Worm (Caenorhabditis elegans) whole organism, mixed stage, embryonic: ENCODE measurements around the gene wht-7.
A peak's percentile ranks its signal among the peaks of the same experiment; 100 is the strongest.

Source experiments
- M03D4.4 ChIP-seq: sonication (generic microtip); optimal IDR thresholded peaks from 2 replicates; lab custom pipeline; 2017; ENCODE audit warnings: mild to moderate bottlenecking, missing genetic modification characterization, missing compliant biosample characterization
- bed-3 ChIP-seq: fragments of 200-800 bp; sonication (Bioruptor generic); optimal IDR thresholded peaks from 3 replicates; lab custom pipeline; 2018; ENCODE audit warnings: mild to moderate bottlenecking, missing genetic modification characterization, moderate library complexity, missing compliant biosample characterization
- ceh-39 ChIP-seq: fragments of 150-350 bp; optimal IDR thresholded peaks from 2 replicates; lab custom pipeline; 2014; ENCODE audit warnings: missing biosample characterization, missing genetic modification characterization
- ceh-43 ChIP-seq: fragments of 200-800 bp; sonication (Bioruptor generic); optimal IDR thresholded peaks from 2 replicates; lab custom pipeline; 2018; ENCODE audit warnings: mild to moderate bottlenecking, missing genetic modification characterization, moderate library complexity, missing compliant biosample characterization
- ces-1 ChIP-seq: fragments of 150-350 bp; optimal IDR thresholded peaks from 2 replicates; lab custom pipeline; 2014; ENCODE audit warnings: missing biosample characterization, missing genetic modification reagents, missing genetic modification characterization
- cnd-1 ChIP-seq: fragments of 200-800 bp; sonication (Bioruptor generic); optimal IDR thresholded peaks from 2 replicates; lab custom pipeline; 2018; ENCODE audit warnings: mild to moderate bottlenecking, missing genetic modification characterization, missing compliant biosample characterization
- drap-1 ChIP-seq: fragments of 200-800 bp; sonication (Bioruptor generic); optimal IDR thresholded peaks from 3 replicates; lab custom pipeline; 2018; ENCODE audit warnings: mild to moderate bottlenecking, missing genetic modification characterization, missing compliant biosample characterization
- elt-1 ChIP-seq: sonication (generic microtip); optimal IDR thresholded peaks from 2 replicates; lab custom pipeline; 2017; ENCODE audit warnings: missing genetic modification characterization, mild to moderate bottlenecking, missing compliant biosample characterization, antibody characterized with exemption, moderate library complexity, borderline replicate concordance; ENCODE audit not compliant: insufficient read depth
- elt-3 ChIP-seq: fragments of 150-350 bp; optimal IDR thresholded peaks from 2 replicates; lab custom pipeline; 2014; ENCODE audit warnings: missing biosample characterization, missing genetic modification characterization
- flh-1 ChIP-seq: fragments of 200-800 bp; sonication (Bioruptor generic); optimal IDR thresholded peaks from 2 replicates; lab custom pipeline; 2018; ENCODE audit warnings: mild to moderate bottlenecking, missing genetic modification characterization, moderate library complexity, missing compliant biosample characterization
- hlh-1 ChIP-seq: fragments of 150-350 bp; optimal IDR thresholded peaks from 2 replicates; lab custom pipeline; 2014; ENCODE audit warnings: missing biosample characterization, missing genetic modification reagents, missing genetic modification characterization
- lin-32 ChIP-seq: fragments of 200-800 bp; sonication (Bioruptor generic); optimal IDR thresholded peaks from 2 replicates; lab custom pipeline; 2018; ENCODE audit warnings: mild to moderate bottlenecking, missing genetic modification characterization, missing compliant biosample characterization
- lsy-2 ChIP-seq: fragments of 150-350 bp; optimal IDR thresholded peaks from 2 replicates; lab custom pipeline; 2014; ENCODE audit warnings: missing biosample characterization, missing genetic modification characterization
- mab-5 ChIP-seq: fragments of 150-350 bp; optimal IDR thresholded peaks from 2 replicates; lab custom pipeline; 2014; ENCODE audit warnings: missing biosample characterization, missing genetic modification characterization
- mep-1 ChIP-seq: fragments of 150-350 bp; optimal IDR thresholded peaks from 2 replicates; lab custom pipeline; 2017; ENCODE audit warnings: missing biosample characterization, missing genetic modification reagents, missing genetic modification characterization, inconsistent platforms
- mls-2 ChIP-seq: sonication (generic microtip); optimal IDR thresholded peaks from 2 replicates; lab custom pipeline; 2016; ENCODE audit warnings: mild to moderate bottlenecking, missing genetic modification characterization, moderate library complexity, missing compliant biosample characterization
- nhr-2 ChIP-seq: fragments of 150-350 bp; optimal IDR thresholded peaks from 2 replicates; lab custom pipeline; 2014; ENCODE audit warnings: missing biosample characterization, missing genetic modification characterization
- nhr-237 ChIP-seq: fragments of 150-350 bp; optimal IDR thresholded peaks from 2 replicates; lab custom pipeline; 2014; ENCODE audit warnings: missing biosample characterization, missing genetic modification characterization
- nhr-28 ChIP-seq: fragments of 150-350 bp; optimal IDR thresholded peaks from 2 replicates; lab custom pipeline; 2014; ENCODE audit warnings: missing biosample characterization, missing genetic modification characterization
- nhr-76 ChIP-seq: sonication (generic microtip); optimal IDR thresholded peaks from 2 replicates; lab custom pipeline; 2017; ENCODE audit warnings: missing biosample characterization, missing genetic modification characterization
- pha-4 ChIP-seq: fragments of 150-350 bp; optimal IDR thresholded peaks from 2 replicates; lab custom pipeline; 2018; ENCODE audit warnings: missing biosample characterization, missing genetic modification reagents, missing genetic modification characterization
- sem-2 ChIP-seq: fragments of 200-800 bp; sonication (Bioruptor generic); optimal IDR thresholded peaks from 2 replicates; lab custom pipeline; 2018; ENCODE audit warnings: mild to moderate bottlenecking, missing genetic modification characterization, missing compliant biosample characterization
- sptf-1 ChIP-seq: sonication (generic microtip); optimal IDR thresholded peaks from 2 replicates; lab custom pipeline; 2017; ENCODE audit warnings: mild to moderate bottlenecking, missing genetic modification characterization, moderate library complexity, missing compliant biosample characterization
- tbx-8 ChIP-seq: fragments of 200-800 bp; sonication (Bioruptor generic); optimal IDR thresholded peaks from 2 replicates; lab custom pipeline; 2018; ENCODE audit warnings: mild to moderate bottlenecking, missing genetic modification characterization, moderate library complexity, missing compliant biosample characterization
- unc-120 ChIP-seq: sonication (generic microtip); optimal IDR thresholded peaks from 2 replicates; lab custom pipeline; 2017; ENCODE audit warnings: missing genetic modification characterization, missing compliant biosample characterization; ENCODE audit not compliant: poor library complexity, severe bottlenecking
- unc-39 ChIP-seq: fragments of 150-350 bp; optimal IDR thresholded peaks from 2 replicates; lab custom pipeline; 2014; ENCODE audit warnings: missing biosample characterization, missing genetic modification characterization
- unc-62 ChIP-seq: fragments of 150-350 bp; optimal IDR thresholded peaks from 2 replicates; lab custom pipeline; 2014; ENCODE audit warnings: missing biosample characterization, missing genetic modification reagents, missing genetic modification characterization
- zip-8 ChIP-seq: fragments of 150-350 bp; optimal IDR thresholded peaks from 2 replicates; lab custom pipeline; 2014; ENCODE audit warnings: missing biosample characterization, missing genetic modification characterization
- ztf-11 ChIP-seq: fragments of 150-350 bp; optimal IDR thresholded peaks from 2 replicates; lab custom pipeline; 2014; ENCODE audit warnings: missing biosample characterization, missing genetic modification characterization

The wht-7 gene

DNA sequence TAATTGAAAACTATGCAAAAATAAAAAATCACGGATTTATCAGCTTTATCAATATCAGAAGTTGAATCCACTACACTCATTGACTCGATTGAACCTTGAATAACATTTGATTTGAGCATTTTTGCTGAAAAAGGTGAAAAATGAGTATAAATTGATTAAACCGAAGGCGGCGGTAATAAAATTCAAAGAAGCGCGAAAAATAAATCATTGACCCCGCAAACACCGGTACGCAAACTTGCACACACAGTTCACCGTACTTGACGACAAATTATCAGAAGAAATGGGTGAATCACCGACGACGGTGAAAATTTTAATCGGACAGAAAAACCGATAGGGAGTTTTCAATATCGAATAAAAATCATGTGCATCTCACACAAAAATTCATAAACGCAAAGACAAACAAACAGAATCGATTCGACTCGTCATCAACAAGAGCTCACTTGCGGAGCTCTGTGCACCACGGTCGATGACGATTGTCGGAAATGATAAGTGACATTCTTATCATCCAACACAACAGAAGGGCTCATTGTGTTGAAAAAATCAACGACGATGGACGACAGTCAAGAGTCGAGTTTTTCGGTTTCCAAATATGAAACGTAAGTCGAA lies at the start of gene wht-7, which contains the start of gene Y42G9A.1:
wht-7 (minus strand) TSS at position 131 of the 606 bp plus-strand sequence.
Y42G9A.1 (plus strand) TSS at position 495 of the 606 bp plus-strand sequence.
- TF ChIP-seq elt-1 (tag; lab: Kevin White, UChicago) (no peak), sem-2 (no peak), nhr-237 (no peak), ceh-43 (GFP tag; lab: Kevin White, UChicago) (no peak), unc-120 (tag; lab: Kevin White, UChicago) (no peak), nhr-2 (tag; lab: Kevin White, UChicago) (no peak), nhr-76 (tag; lab: Kevin White, UChicago) (no peak), mls-2 (tag; lab: Kevin White, UChicago) (no peak), lsy-2 (tag; lab: Kevin White, UChicago) (no peak), pha-4 (no peak), nhr-28 (tag; lab: Kevin White, UChicago) (no peak), ceh-39 (no peak), ztf-11 (tag; lab: Kevin White, UChicago) (no peak), mab-5 (tag; lab: Kevin White, UChicago) (no peak)

DNA sequence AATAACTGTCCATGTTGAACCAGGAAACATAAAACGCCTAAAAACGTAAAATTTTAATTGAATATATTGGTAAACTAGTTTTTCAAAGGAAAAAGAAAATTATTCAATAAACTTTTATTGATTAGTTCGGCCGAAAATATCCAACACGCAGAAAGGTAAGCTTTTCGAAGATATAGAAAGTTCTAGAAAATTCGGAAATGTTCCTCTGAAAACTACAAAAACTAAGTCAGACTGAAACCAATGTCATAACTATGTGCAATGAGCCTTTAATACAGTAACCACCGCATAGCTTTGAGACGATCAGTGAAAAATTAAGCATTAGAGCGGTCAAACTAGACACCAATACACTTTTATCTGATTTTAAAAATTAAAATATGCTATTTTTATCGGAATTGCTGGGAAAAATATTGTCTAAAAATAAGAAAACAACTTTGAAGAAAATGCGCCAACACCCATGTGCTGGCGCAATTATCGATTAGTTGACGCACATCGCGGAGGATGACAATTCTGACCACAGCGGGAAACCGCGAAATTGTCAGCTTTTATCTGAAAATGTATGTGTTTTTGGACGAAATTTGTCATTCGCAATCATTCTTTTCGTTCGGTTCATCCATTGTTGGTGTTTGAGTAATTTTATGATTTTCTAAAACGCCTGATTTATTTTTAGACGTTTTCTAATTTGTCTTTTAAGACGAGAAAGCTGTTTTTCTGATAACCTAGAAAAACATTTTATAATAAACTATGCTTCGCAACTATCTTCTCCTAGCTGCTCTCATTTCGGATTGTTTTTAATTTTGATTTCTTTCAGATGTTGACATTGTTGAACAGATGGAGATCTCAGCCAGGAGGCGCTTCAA lies 49.2 kb upstream of the wht-7 start, which contains the start of the genes C23G10.7 and rpn-2:
C23G10.7 (minus strand) TSS at position 37 of the 857 bp plus-strand sequence.
rpn-2 (plus strand) TSS at position 807 of the 857 bp plus-strand sequence.
- TF ChIP-seq elt-3 (tag; lab: Kevin White, UChicago) (no peak), mep-1 (tag; lab: Kevin White, UChicago) (peak; percentile 34), lin-32 (GFP tag; lab: Kevin White, UChicago) (no peak), unc-120 (tag; lab: Kevin White, UChicago) (peak; percentile 23), elt-1 (tag; lab: Kevin White, UChicago) (no peak), sem-2 (no peak), flh-1 (GFP tag; lab: Kevin White, UChicago) (no peak), lsy-2 (tag; lab: Kevin White, UChicago) (peak; percentile 49), bed-3 (GFP tag; lab: Kevin White, UChicago) (no peak), nhr-2 (tag; lab: Kevin White, UChicago) (no peak)

DNA sequence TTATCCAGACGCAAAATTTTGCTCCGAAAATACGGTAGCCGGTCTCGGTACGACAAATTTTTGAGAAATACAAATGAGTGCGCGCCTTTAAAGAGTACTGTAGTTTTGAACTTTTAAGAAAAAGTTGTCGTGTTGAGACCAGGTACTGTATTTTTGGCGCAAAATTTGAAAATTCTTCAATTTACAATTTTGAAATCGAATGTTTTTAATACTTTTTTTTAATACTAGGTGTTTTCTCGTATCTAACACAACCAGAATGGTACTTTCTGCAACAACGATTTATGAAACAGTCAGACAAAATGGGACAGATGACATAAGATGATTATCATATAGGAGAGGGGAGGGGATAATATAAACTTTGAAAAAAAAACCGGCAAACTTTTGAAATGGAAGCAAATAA lies 46.3 kb upstream of the wht-7 start:
- TF ChIP-seq lsy-2 (tag; lab: Kevin White, UChicago) (no peak), nhr-237 (no peak), lin-32 (GFP tag; lab: Kevin White, UChicago) (no peak), cnd-1 (tag; lab: Kevin White, UChicago) (no peak), ceh-39 (no peak), ztf-11 (tag; lab: Kevin White, UChicago) (no peak), sptf-1 (tag; lab: Kevin White, UChicago) (no peak), flh-1 (GFP tag; lab: Kevin White, UChicago) (no peak), nhr-2 (tag; lab: Kevin White, UChicago) (no peak)
- TF ChIP-seq, all 35 proteins: peak for 0

DNA sequence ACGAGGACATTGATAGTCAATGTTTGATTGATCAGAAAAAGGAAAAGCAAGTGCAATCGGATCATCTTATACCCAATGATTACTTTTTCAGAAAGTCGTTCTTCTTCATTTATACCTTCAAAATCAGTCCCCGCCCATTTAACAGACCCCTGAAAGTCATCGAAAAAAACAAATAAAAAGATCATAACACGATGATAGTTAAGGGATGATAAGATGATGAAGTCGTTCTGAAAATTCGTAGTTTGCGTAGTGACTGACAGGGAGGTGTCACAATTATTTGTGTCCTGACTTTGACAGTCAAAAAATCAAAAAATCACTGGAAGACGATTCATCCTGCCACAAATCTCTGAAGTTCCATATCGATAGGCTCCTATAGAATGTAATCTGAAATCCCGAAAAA lies 45.1 kb upstream of the wht-7 start, which contains the start of gene ugt-66:
ugt-66 (minus strand) TSS at position 101 of the 400 bp plus-strand sequence.
- no peak for TF ChIP-seq mep-1 (tag; lab: Kevin White, UChicago)
- TF ChIP-seq nhr-2 (tag; lab: Kevin White, UChicago), result no peak
- TF ChIP-seq unc-62 (GFP tag; lab: Kevin White, UChicago), result no peak
- TF ChIP-seq hlh-1, result no peak
- TF ChIP-seq, all 35 proteins: peak for 0

DNA sequence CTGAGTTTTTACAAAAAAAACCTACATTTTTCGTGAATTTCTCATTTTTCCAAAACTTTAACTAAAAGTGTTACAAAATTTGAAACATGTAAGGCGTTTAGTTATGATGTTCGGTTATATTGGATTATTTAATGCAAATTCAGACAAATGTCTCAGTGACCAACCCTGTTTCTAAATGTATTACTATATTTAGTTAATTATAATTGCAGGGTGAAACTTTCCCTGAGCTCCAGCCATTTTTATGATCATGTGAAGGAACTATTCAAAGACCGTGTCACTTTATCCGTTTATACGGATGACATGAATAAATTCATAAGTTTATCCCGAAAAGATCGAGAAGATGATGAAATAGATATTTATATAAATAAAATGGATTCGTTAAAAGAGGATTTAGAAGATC lies 41.4 kb upstream of the wht-7 start, which contains the start of gene C23G10.5:
C23G10.5 (plus strand) TSS at position 301 of the 400 bp plus-strand sequence.
- no peak for TF ChIP-seq nhr-2 (tag; lab: Kevin White, UChicago)
- TF ChIP-seq elt-1 (tag; lab: Kevin White, UChicago), result peak; percentile 48
- no peak for TF ChIP-seq ces-1 (GFP tag; lab: Kevin White, UChicago)
- TF ChIP-seq, all 35 proteins: peak for 1

DNA sequence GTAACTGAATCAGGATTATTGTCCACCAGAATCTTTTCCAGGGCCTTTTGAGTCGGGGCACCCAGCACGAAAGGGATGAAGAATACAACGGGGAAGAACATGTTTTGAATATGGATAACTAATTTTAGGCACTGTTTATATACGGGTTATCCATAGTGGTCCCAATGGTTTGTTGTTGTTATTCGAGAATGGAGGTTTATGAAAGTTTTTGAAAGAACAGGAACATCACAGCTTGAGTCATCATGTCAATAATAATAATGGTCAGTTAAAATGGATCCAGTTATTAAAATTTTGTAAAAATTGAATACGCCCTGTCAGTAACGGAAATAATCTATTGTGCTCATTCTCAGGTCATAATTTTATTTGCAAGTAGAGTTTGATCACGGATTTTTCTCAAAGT lies 33.7 kb upstream of the wht-7 start, which contains the start of gene nas-28:
nas-28 (minus strand) TSS at position 101 of the 400 bp plus-strand sequence.
- TF ChIP-seq drap-1 (GFP tag; lab: Kevin White, UChicago) (no peak), zip-8 (tag; lab: Kevin White, UChicago) (no peak), mls-2 (tag; lab: Kevin White, UChicago) (no peak), mep-1 (tag; lab: Kevin White, UChicago) (no peak), sem-2 (no peak), elt-3 (tag; lab: Kevin White, UChicago) (no peak), ceh-43 (GFP tag; lab: Kevin White, UChicago) (no peak), M03D4.4 (tag; lab: Kevin White, UChicago) (no peak), tbx-8 (GFP tag; lab: Kevin White, UChicago) (no peak), unc-39 (tag; lab: Kevin White, UChicago) (no peak)
